Worm (Caenorhabditis elegans): ENCODE measurements around the gene ptr-13.
A peak's percentile ranks its signal among the peaks of the same experiment; 100 is the strongest.

The ptr-13 gene

ce11 chrII:11162390-11162789 is at the start of gene ptr-13:
TSS of gene ptr-13 (minus strand) at chrII:11162481.
- TF ChIP-seq egl-27 (tag; optimal IDR thresholded peaks at IDR 0.05) (no peak), jun-1 (tag; optimal IDR thresholded peaks at IDR 0.05) (no peak), elt-3 (tag; optimal IDR thresholded peaks at IDR 0.05) (peak in 1 of 3 experiments; percentile 24)

- TF ChIP-seq nhr-25 (tag; optimal IDR thresholded peaks at IDR 0.05), result peak; percentile 78
- peak; percentile 82 for TF ChIP-seq elt-1 (tag; optimal IDR thresholded peaks at IDR 0.05)
- no peak for TF ChIP-seq nhr-12 (tag; optimal IDR thresholded peaks at IDR 0.05)
- TF ChIP-seq ceh-82 (tag; optimal IDR thresholded peaks at IDR 0.05), result no peak
- TF ChIP-seq daf-12 (tag; optimal IDR thresholded peaks at IDR 0.05), result no peak
Observed at ce11 chrII:11205783-11206182, 43.5 kb upstream of the ptr-13 start.

- TF ChIP-seq nhr-77 (tag; optimal IDR thresholded peaks at IDR 0.05) (no peak), pha-4 (tag; optimal IDR thresholded peaks at IDR 0.05) (no peak), fkh-10 (GFP tag; optimal IDR thresholded peaks at IDR 0.05) (no peak), elt-1 (tag; optimal IDR thresholded peaks at IDR 0.05) (no peak), ceh-16 (tag; optimal IDR thresholded peaks at IDR 0.05) (no peak), ZK546.5 (tag; optimal IDR thresholded peaks at IDR 0.05) (no peak), nhr-25 (tag; optimal IDR thresholded peaks at IDR 0.05) (no peak), nhr-237 (tag; optimal IDR thresholded peaks at IDR 0.05) (no peak)
Observed at ce11 chrII:11204731-11205130, 42.5 kb upstream of the ptr-13 start.

- no peak for TF ChIP-seq ceh-16 (tag; optimal IDR thresholded peaks at IDR 0.05)
- no peak for TF ChIP-seq eor-1 (tag; optimal IDR thresholded peaks at IDR 0.05)
- TF ChIP-seq elt-1 (tag; optimal IDR thresholded peaks at IDR 0.05), result peak; percentile 46
- no peak for TF ChIP-seq fkh-2 (tag; optimal IDR thresholded peaks at IDR 0.05)
- peak; percentile 6 for TF ChIP-seq nhr-25 (tag; optimal IDR thresholded peaks at IDR 0.05)
Observed at ce11 chrII:11202581-11203271, 40.4 kb upstream of the ptr-13 start, which contains the start of gene srap-1. TSS of gene srap-1 (plus strand) at chrII:11203221.

ce11 chrII:11200234-11200755 is 38.0 kb upstream of the ptr-13 start:
- TF ChIP-seq elt-1 (tag; optimal IDR thresholded peaks at IDR 0.05) (peak; percentile 30), hmg-11 (tag; optimal IDR thresholded peaks at IDR 0.05) (no peak), fkh-10 (GFP tag; optimal IDR thresholded peaks at IDR 0.05) (no peak), nhr-23 (tag; optimal IDR thresholded peaks at IDR 0.05) (peak; percentile 27), nhr-25 (tag; optimal IDR thresholded peaks at IDR 0.05) (peak; percentile 36)

- no peak for TF ChIP-seq skn-1 (tag; optimal IDR thresholded peaks at IDR 0.05)
- TF ChIP-seq elt-3 (tag; optimal IDR thresholded peaks at IDR 0.05), result no peak
- peak; percentile 21 for TF ChIP-seq nhr-25 (tag; optimal IDR thresholded peaks at IDR 0.05)
- no peak for TF ChIP-seq zag-1 (tag; optimal IDR thresholded peaks at IDR 0.05)
Observed at ce11 chrII:11193523-11193922, 31.2 kb upstream of the ptr-13 start.

- TF ChIP-seq nhr-67 (tag; optimal IDR thresholded peaks at IDR 0.05), result no peak
- TF ChIP-seq R02D3.7 (tag; optimal IDR thresholded peaks at IDR 0.05), result no peak
- TF ChIP-seq elt-3 (tag; optimal IDR thresholded peaks at IDR 0.05), result no peak
- TF ChIP-seq ceh-82 (tag; optimal IDR thresholded peaks at IDR 0.05), result no peak
- TF ChIP-seq mml-1 (tag; optimal IDR thresholded peaks at IDR 0.05), result no peak
- no peak for TF ChIP-seq nhr-11 (tag; optimal IDR thresholded peaks at IDR 0.05)
- peak; percentile 38 for TF ChIP-seq elt-1 (tag; optimal IDR thresholded peaks at IDR 0.05)
- TF ChIP-seq eor-1 (tag; optimal IDR thresholded peaks at IDR 0.05), result no peak
Observed at ce11 chrII:11192488-11192887, 30.2 kb upstream of the ptr-13 start.

ce11 chrII:11188026-11188425 is 25.7 kb upstream of the ptr-13 start, which contains the start of gene F37H8.5:
TSS of gene F37H8.5 (plus strand) at chrII:11188206.
- no peak for TF ChIP-seq R02D3.7 (tag; optimal IDR thresholded peaks at IDR 0.05)
- no peak for TF ChIP-seq lin-39 (tag; optimal IDR thresholded peaks at IDR 0.05)
- no peak for TF ChIP-seq ceh-82 (tag; optimal IDR thresholded peaks at IDR 0.05)
- no peak for TF ChIP-seq lsy-12 (tag; optimal IDR thresholded peaks at IDR 0.05)
- TF ChIP-seq nhr-11 (tag; optimal IDR thresholded peaks at IDR 0.05), result no peak
- no peak for TF ChIP-seq nhr-28 (tag; optimal IDR thresholded peaks at IDR 0.05)
- no peak for TF ChIP-seq zag-1 (tag; optimal IDR thresholded peaks at IDR 0.05)
- TF ChIP-seq eor-1 (tag; optimal IDR thresholded peaks at IDR 0.05), result no peak
- no peak for TF ChIP-seq daf-12 (tag; optimal IDR thresholded peaks at IDR 0.05)
- TF ChIP-seq ztf-4 (tag; optimal IDR thresholded peaks at IDR 0.05), result no peak
- TF ChIP-seq nhr-77 (tag; optimal IDR thresholded peaks at IDR 0.05), result no peak

Measured in whole organism, L3 larva.